Worm (Caenorhabditis elegans): ENCODE measurements around the gene F32H5.1.

ce11 chrV:13356210-13356609 lies 1.6 kb downstream of the F32H5.1 start:
- no peak for TF ChIP-seq lin-15B (tag; optimal IDR thresholded peaks at IDR 0.05)
- no peak for TF ChIP-seq unc-62 (GFP tag; optimal IDR thresholded peaks at IDR 0.05)
- no peak for TF ChIP-seq ZK546.5 (tag; optimal IDR thresholded peaks at IDR 0.05)
- no peak for TF ChIP-seq ceh-28 (tag; optimal IDR thresholded peaks at IDR 0.05)
- TF ChIP-seq jun-1 (tag; optimal IDR thresholded peaks at IDR 0.05) = no peak
- TF ChIP-seq aly-2 (tag; optimal IDR thresholded peaks at IDR 0.05) = no peak
- no peak for TF ChIP-seq nfya-1 (tag; optimal IDR thresholded peaks at IDR 0.05; ENCODE audit: insufficient read depth)
